Worm (Caenorhabditis elegans): Measurements from ENCODE around the gene W06F12.2.

Gene W06F12.2

ce11 chrIII:13766704-13767323, 35.3 kb upstream of the W06F12.2 start (continued):
- peak; percentile 13 for TF ChIP-seq rnt-1 (tag; optimal IDR thresholded peaks at IDR 0.05)
- TF ChIP-seq nhr-90 (tag; optimal IDR thresholded peaks at IDR 0.05; ENCODE audit: poor library complexity) = peak; percentile 53

- TF ChIP-seq nhr-28 (tag; optimal IDR thresholded peaks at IDR 0.05) (no peak), efl-3 (GFP tag; optimal IDR thresholded peaks at IDR 0.05) (no peak), ets-5 (GFP tag; IDR thresholded peaks at IDR 0.05) (no peak), ceh-82 (tag; optimal IDR thresholded peaks at IDR 0.05) (no peak), mdl-1 (tag; optimal IDR thresholded peaks at IDR 0.05) (no peak), snpc-4 (tag; optimal IDR thresholded peaks at IDR 0.05) (no peak), ces-1 (GFP tag; optimal IDR thresholded peaks at IDR 0.05) (no peak), ztf-11 (tag; optimal IDR thresholded peaks at IDR 0.05) (no peak), sptf-1 (tag; optimal IDR thresholded peaks at IDR 0.05) (no peak), mab-9 (GFP tag; IDR thresholded peaks at IDR 0.05) (no peak), nhr-12 (tag; optimal IDR thresholded peaks at IDR 0.05) (no peak), nhr-71 (tag; optimal IDR thresholded peaks at IDR 0.05) (no peak), egl-27 (tag; optimal IDR thresholded peaks at IDR 0.05) (no peak), nhr-77 (tag; optimal IDR thresholded peaks at IDR 0.05) (no peak), tlp-1 (tag; optimal IDR thresholded peaks at IDR 0.05) (no peak)
Observed at ce11 chrIII:13765782-13766181, 34.3 kb upstream of the W06F12.2 start.

ce11 chrIII:13763260-13764112, 32.0 kb upstream of the W06F12.2 start:
- TF ChIP-seq nhr-85 (tag) (peak; percentile 62), snu-23 (GFP tag; optimal IDR thresholded peaks at IDR 0.05) (peak; percentile 11), C16A3.4 (tag; optimal IDR thresholded peaks at IDR 0.05) (no peak), fkh-10 (GFP tag; optimal IDR thresholded peaks at IDR 0.05) (no peak), C04F5.9 (tag; optimal IDR thresholded peaks at IDR 0.05) (no peak), F16B12.6 (tag; optimal IDR thresholded peaks at IDR 0.05) (no peak), mef-2 (tag; optimal IDR thresholded peaks at IDR 0.05) (no peak), unc-86 (tag; optimal IDR thresholded peaks at IDR 0.05) (no peak), nhr-47 (tag; optimal IDR thresholded peaks at IDR 0.05) (peak; percentile 24), ceh-88 (GFP tag; IDR thresholded peaks at IDR 0.05) (no peak), skn-1 (tag; optimal IDR thresholded peaks at IDR 0.05) (no peak), isw-1 (GFP tag; IDR thresholded peaks at IDR 0.05) (no peak), nhr-19 (GFP tag; conservative IDR thresholded peaks at IDR 0.05) (0 out of 2 replicates have a peak, but pooled peaks have one; percentile 8), ama-1 (optimal IDR thresholded peaks at IDR 0.05) (no peak), ets-5 (GFP tag; IDR thresholded peaks at IDR 0.05) (no peak), jun-1 (tag; optimal IDR thresholded peaks at IDR 0.05) (no peak), zag-1 (tag; optimal IDR thresholded peaks at IDR 0.05) (no peak), C34B4.2 (tag; optimal IDR thresholded peaks at IDR 0.05) (no peak), fkh-4 (tag; optimal IDR thresholded peaks at IDR 0.05; ENCODE audit: borderline replicate concordance) (no peak), aly-2 (tag; optimal IDR thresholded peaks at IDR 0.05) (no peak), nhr-71 (tag; optimal IDR thresholded peaks at IDR 0.05) (peak; percentile 12), hlh-4 (tag; optimal IDR thresholded peaks at IDR 0.05) (no peak), zip-4 (GFP tag; optimal IDR thresholded peaks at IDR 0.05) (no peak), dpl-1 (GFP tag; optimal IDR thresholded peaks at IDR 0.05) (peak in 1 of 3 experiments; percentile 7), lin-14 (GFP tag; optimal IDR thresholded peaks at IDR 0.05) (peak; percentile 76), blmp-1 (tag; optimal IDR thresholded peaks at IDR 0.05) (peak; percentile 42), grh-1 (GFP tag; IDR thresholded peaks at IDR 0.05) (no peak), mep-1 (tag; optimal IDR thresholded peaks at IDR 0.05) (no peak), ceh-82 (tag; optimal IDR thresholded peaks at IDR 0.05) (peak in 1 of 3 experiments; percentile 17), ztf-4 (tag; optimal IDR thresholded peaks at IDR 0.05) (peak; percentile 46), mdl-1 (tag; optimal IDR thresholded peaks at IDR 0.05) (peak in 1 of 2 experiments; percentile 53), sup-37 (GFP tag; optimal IDR thresholded peaks at IDR 0.05) (no peak), snpc-4 (tag; optimal IDR thresholded peaks at IDR 0.05) (no peak), lin-39 (tag; optimal IDR thresholded peaks at IDR 0.05) (no peak), efl-1 (optimal IDR thresholded peaks at IDR 0.05) (no peak), efl-1 (GFP tag; optimal IDR thresholded peaks at IDR 0.05 in 1 of 2) (peak in 1 of 2 experiments; percentile 55)

Data from whole organism, L1 larva.